Worm (Caenorhabditis elegans) whole organism, L3 larva: Measurements from ENCODE around the gene fbxb-104.

Source experiments
- ZK546.5 ChIP-seq: sonication (generic microtip); optimal IDR thresholded peaks from 2 replicates; lab custom pipeline; 2017; ENCODE audit warnings: missing biosample characterization, missing genetic modification characterization
- aly-2 ChIP-seq: fragments of 150-350 bp; optimal IDR thresholded peaks from 2 replicates; lab custom pipeline; 2014; ENCODE audit warnings: missing biosample characterization, missing genetic modification characterization
- ceh-9 ChIP-seq: sonication (generic microtip); optimal IDR thresholded peaks from 2 replicates; lab custom pipeline; 2018; ENCODE audit warnings: missing biosample characterization, missing genetic modification characterization
- elt-1 ChIP-seq: fragments of 150-350 bp; optimal IDR thresholded peaks from 2 replicates; lab custom pipeline; 2014; ENCODE audit warnings: missing biosample characterization, missing genetic modification characterization
- elt-2 ChIP-seq: sonication (generic microtip); optimal IDR thresholded peaks from 2 replicates; lab custom pipeline; 2016; ENCODE audit warnings: missing genetic modification reagents, mild to moderate bottlenecking, missing genetic modification characterization, missing compliant biosample characterization
- elt-3 ChIP-seq, 3 experiments: fragments of 150-350 bp in 1 of 3; sonication (generic microtip) in 2 of 3; optimal IDR thresholded peaks; 2 replicates in 2 of 3; 4 replicates in 1 of 3; lab custom pipeline; 2014 to 2017; ENCODE audit warnings: missing biosample characterization in 3 of 3, missing genetic modification characterization in 3 of 3
- fkh-10 ChIP-seq: sonication (generic microtip); optimal IDR thresholded peaks from 2 replicates; lab custom pipeline; 2017; ENCODE audit warnings: missing biosample characterization, missing genetic modification reagents, missing genetic modification characterization
- nhr-11 ChIP-seq: fragments of 150-350 bp; optimal IDR thresholded peaks from 2 replicates; lab custom pipeline; 2014; ENCODE audit warnings: missing biosample characterization, missing genetic modification characterization
- nhr-23 ChIP-seq: fragments of 150-350 bp; optimal IDR thresholded peaks from 2 replicates; lab custom pipeline; 2014; ENCODE audit warnings: missing biosample characterization, missing genetic modification reagents, missing genetic modification characterization
- skn-1 ChIP-seq: fragments of 150-350 bp; optimal IDR thresholded peaks from 2 replicates; lab custom pipeline; 2014; ENCODE audit warnings: missing biosample characterization, missing genetic modification characterization

DNA sequence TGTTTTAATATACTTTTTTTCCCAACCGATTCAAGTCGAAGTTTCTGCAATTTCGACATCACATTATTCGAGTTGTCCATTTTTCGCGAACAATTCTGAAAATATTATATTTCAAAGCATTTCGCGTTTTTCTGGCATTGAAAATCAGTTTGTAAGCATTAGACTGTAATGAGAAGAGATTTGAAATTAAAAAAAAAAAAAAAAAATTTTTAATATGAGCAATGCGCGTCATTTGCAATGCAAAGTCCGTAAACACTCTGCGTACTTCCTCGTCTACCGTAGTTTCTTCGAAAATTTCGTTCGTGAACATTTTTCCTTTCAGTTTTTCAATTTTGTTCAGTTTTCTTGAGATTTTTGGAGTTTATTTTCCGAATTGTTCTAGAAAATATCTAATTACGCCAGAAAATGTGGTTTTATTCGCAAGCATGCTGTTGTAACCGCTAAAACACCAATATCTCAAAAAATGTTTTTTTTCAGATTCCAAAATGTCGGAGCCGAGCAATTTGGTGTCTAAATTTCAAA, 31.7 kb downstream of the fbxb-104 start, which contains the start of the genes C16C8.5 and C16C8.16:
- TF ChIP-seq ceh-9: no peak
- TF ChIP-seq nhr-11 (tag; lab: Kevin White, UChicago): no peak
- TF ChIP-seq ZK546.5: no peak
- no peak for TF ChIP-seq elt-1 (tag; lab: Kevin White, UChicago)
- TF ChIP-seq elt-2 (tag; lab: Kevin White, UChicago): no peak
- TF ChIP-seq fkh-10 (GFP tag; lab: Kevin White, UChicago): no peak
- no peak for TF ChIP-seq skn-1 (tag; lab: Kevin White, UChicago)
- TF ChIP-seq aly-2 (tag; lab: Kevin White, UChicago): no peak
- no peak for TF ChIP-seq elt-3 (tag; optimal IDR thresholded peaks at IDR 0.05; lab: Kevin White, UChicago)
- TF ChIP-seq nhr-23 (tag; lab: Kevin White, UChicago): no peak
